Worm (Caenorhabditis elegans) whole organism, L2 larva: ENCODE measurements around the gene C18D11.3.

Source experiments
- ZK546.5 ChIP-seq: sonication (generic microtip); optimal IDR thresholded peaks from 2 replicates; lab custom pipeline; 2017; ENCODE audit warnings: missing biosample characterization, missing genetic modification characterization
- alr-1 ChIP-seq: fragments of 150-350 bp; optimal IDR thresholded peaks from 2 replicates; lab custom pipeline; 2014; ENCODE audit warnings: missing biosample characterization, missing genetic modification characterization
- ama-1 ChIP-seq: fragments of 150-350 bp; optimal IDR thresholded peaks from 2 replicates; lab custom pipeline; 2018; ENCODE audit warnings: inconsistent platforms
- ceh-16 ChIP-seq: fragments of 150-350 bp; optimal IDR thresholded peaks from 2 replicates; lab custom pipeline; 2014; ENCODE audit warnings: missing biosample characterization, missing genetic modification characterization
- ceh-82 ChIP-seq: fragments of 150-350 bp; optimal IDR thresholded peaks from 2 replicates; lab custom pipeline; 2014; ENCODE audit warnings: missing biosample characterization, missing genetic modification characterization
- elt-3 ChIP-seq: sonication (generic microtip); optimal IDR thresholded peaks from 2 replicates; lab custom pipeline; 2017; ENCODE audit warnings: missing biosample characterization, missing genetic modification characterization
- fos-1 ChIP-seq: fragments of 150-350 bp; optimal IDR thresholded peaks from 2 replicates; lab custom pipeline; 2014; ENCODE audit warnings: missing biosample characterization, missing genetic modification characterization
- lin-39 ChIP-seq: fragments of 150-350 bp; optimal IDR thresholded peaks from 2 replicates; lab custom pipeline; 2014; ENCODE audit warnings: missing biosample characterization, missing genetic modification reagents, missing genetic modification characterization
- lsy-2 ChIP-seq, 2 experiments: fragments of 150-350 bp in 1 of 2; sonication (generic microtip) in 1 of 2; optimal IDR thresholded peaks; 2 replicates each; lab custom pipeline; 2014 to 2017; ENCODE audit warnings: missing biosample characterization in 2 of 2, missing genetic modification characterization in 2 of 2
- mab-5 ChIP-seq: fragments of 150-350 bp; optimal IDR thresholded peaks from 2 replicates; lab custom pipeline; 2014; ENCODE audit warnings: missing biosample characterization, missing genetic modification characterization
- unc-62 ChIP-seq: fragments of 150-350 bp; optimal IDR thresholded peaks from 2 replicates; lab custom pipeline; 2014; ENCODE audit warnings: missing biosample characterization, missing genetic modification reagents, missing genetic modification characterization
- zag-1 ChIP-seq: fragments of 150-350 bp; optimal IDR thresholded peaks from 2 replicates; lab custom pipeline; 2014; ENCODE audit warnings: missing biosample characterization, missing genetic modification characterization
- ztf-4 ChIP-seq: fragments of 150-350 bp; optimal IDR thresholded peaks from 2 replicates; lab custom pipeline; 2014; ENCODE audit warnings: missing biosample characterization, missing genetic modification characterization

- TF ChIP-seq unc-62 (GFP tag; lab: Kevin White, UChicago) (no peak), lsy-2 (tag; optimal IDR thresholded peaks at IDR 0.05; lab: Kevin White, UChicago) (no peak), ZK546.5 (tag; lab: Kevin White, UChicago) (no peak), fos-1 (tag; lab: Kevin White, UChicago) (no peak), zag-1 (no peak), ztf-4 (no peak), ama-1 (lab: Kevin White, UChicago) (no peak), ceh-82 (tag; lab: Kevin White, UChicago) (no peak), mab-5 (tag; lab: Kevin White, UChicago) (no peak), lin-39 (tag; lab: Kevin White, UChicago) (no peak), elt-3 (tag; lab: Kevin White, UChicago) (no peak), ceh-16 (tag; lab: Kevin White, UChicago) (no peak), alr-1 (tag; lab: Kevin White, UChicago) (no peak)
Measured at ce11 chrIII:11789480-11789879, 33.8 kb upstream of the C18D11.3 start.
